Fruit fly (Drosophila melanogaster) whole organism, wandering third instar larva: ENCODE results near the gene CG31549.

Experiments
- Abd-B ChIP-seq: fragments of >200 bp; optimal IDR thresholded peaks from 2 replicates; lab custom pipeline; 2017; ENCODE audit warnings: missing biosample characterization, missing genetic modification characterization
- CG9705 ChIP-seq: fragments of 200-800 bp; sonication (Bioruptor generic); optimal IDR thresholded peaks from 2 replicates; lab custom pipeline; 2018; ENCODE audit warnings: missing biosample characterization, mild to moderate bottlenecking, missing genetic modification characterization
- CrebA ChIP-seq: fragments of 200-800 bp; sonication (Bioruptor generic); optimal IDR thresholded peaks from 2 replicates; lab custom pipeline; 2016; ENCODE audit warnings: missing biosample characterization, mild to moderate bottlenecking, missing genetic modification characterization, borderline replicate concordance
- Dfd ChIP-seq: fragments of >200 bp; optimal IDR thresholded peaks from 2 replicates; lab custom pipeline; 2017; ENCODE audit warnings: missing biosample characterization, missing genetic modification characterization
- Dif ChIP-seq: fragments of 200-275, 200-300 bp; sonication (Bioruptor generic); optimal IDR thresholded peaks from 2 replicates; lab custom pipeline; 2018; ENCODE audit warnings: missing biosample characterization, missing genetic modification characterization; ENCODE audit not compliant: partially characterized antibody
- GATAd ChIP-seq: sonication (Bioruptor generic); optimal IDR thresholded peaks from 2 replicates; lab custom pipeline; 2016; ENCODE audit warnings: missing biosample characterization, missing genetic modification characterization
- HLH106 ChIP-seq: fragments of 200-800 bp; optimal IDR thresholded peaks from 3 replicates; lab custom pipeline; 2019; ENCODE audit warnings: missing biosample characterization, mild to moderate bottlenecking, missing genetic modification characterization, moderate library complexity
- Hnf4 ChIP-seq: fragments of 200-800 bp; sonication (Bioruptor generic); optimal IDR thresholded peaks from 2 replicates; lab custom pipeline; 2016; ENCODE audit warnings: missing biosample characterization, mild to moderate bottlenecking, missing genetic modification characterization
- Hr78 ChIP-seq: fragments of >200 bp; optimal IDR thresholded peaks from 2 replicates; lab custom pipeline; 2017; ENCODE audit warnings: missing biosample characterization, missing genetic modification characterization
- Hr83 ChIP-seq: fragments of 200-300 bp; sonication (Bioruptor generic); optimal IDR thresholded peaks from 2 replicates; lab custom pipeline; 2016; ENCODE audit warnings: missing biosample characterization, mild to moderate bottlenecking, missing genetic modification characterization, moderate library complexity; ENCODE audit not compliant: poor library complexity, severe bottlenecking
- Jra ChIP-seq: sonication (Bioruptor generic); optimal IDR thresholded peaks from 2 replicates; lab custom pipeline; 2016; ENCODE audit warnings: missing biosample characterization, missing genetic modification characterization
- Mio ChIP-seq: sonication (Bioruptor generic); optimal IDR thresholded peaks from 2 replicates; lab custom pipeline; 2016; ENCODE audit warnings: missing biosample characterization, missing genetic modification characterization
- Myc ChIP-seq: fragments of >200 bp; optimal IDR thresholded peaks from 2 replicates; lab custom pipeline; 2017
- OdsH ChIP-seq: fragments of 200-800 bp; sonication (Bioruptor generic); optimal IDR thresholded peaks from 2 replicates; lab custom pipeline; 2016; ENCODE audit warnings: missing biosample characterization, mild to moderate bottlenecking, missing genetic modification characterization
- Rel ChIP-seq, 2 experiments: fragments of 200-800 bp; sonication (Bioruptor generic) in 1 of 2; optimal IDR thresholded peaks; 2 replicates in 1 of 2; 3 replicates in 1 of 2; lab custom pipeline; 2016 to 2019; ENCODE audit warnings: mild to moderate bottlenecking in 2 of 2, missing biosample characterization in 2 of 2, missing genetic modification characterization in 2 of 2, moderate library complexity in 1 of 2
- Sp1 ChIP-seq: fragments of 200-800 bp; sonication (Bioruptor generic); optimal IDR thresholded peaks from 3 replicates; lab custom pipeline; 2019; ENCODE audit warnings: missing biosample characterization, mild to moderate bottlenecking, missing genetic modification characterization, moderate library complexity
- Vsx2 ChIP-seq: fragments of 200-300, 225-300 bp; sonication (Bioruptor generic); optimal IDR thresholded peaks from 2 replicates; lab custom pipeline; 2018; ENCODE audit warnings: missing biosample characterization, missing genetic modification characterization; ENCODE audit not compliant: partially characterized antibody
- br ChIP-seq: fragments of 200-800 bp; sonication (Bioruptor generic); optimal IDR thresholded peaks from 2 replicates; lab custom pipeline; 2016; ENCODE audit warnings: missing biosample characterization, missing genetic modification characterization
- brk ChIP-seq: fragments of 200-800 bp; sonication (Bioruptor generic); optimal IDR thresholded peaks from 2 replicates; lab custom pipeline; 2016; ENCODE audit warnings: missing biosample characterization, mild to moderate bottlenecking, missing genetic modification characterization
- dl ChIP-seq, 2 experiments: fragments of 175-275, 200-275 bp in 1 of 2; fragments of 200-275 bp in 1 of 2; sonication (Bioruptor generic); optimal IDR thresholded peaks; lab custom pipeline; 2018; ENCODE audit warnings: mild to moderate bottlenecking in 2 of 2, missing biosample characterization in 2 of 2, missing genetic modification characterization in 2 of 2, moderate library complexity in 2 of 2; ENCODE audit not compliant: partially characterized antibody in 2 of 2, insufficient read depth in 1 of 2
- dmrt93B ChIP-seq: fragments of 200-800 bp; sonication (Bioruptor generic); optimal IDR thresholded peaks from 2 replicates; lab custom pipeline; 2018; ENCODE audit warnings: missing biosample characterization, mild to moderate bottlenecking, missing genetic modification characterization
- dsf ChIP-seq: sonication (Bioruptor generic); optimal IDR thresholded peaks from 2 replicates; lab custom pipeline; 2016; ENCODE audit warnings: missing biosample characterization, missing genetic modification characterization, borderline replicate concordance
- ey ChIP-seq: fragments of 200-800 bp; sonication (Bioruptor generic); optimal IDR thresholded peaks from 2 replicates; lab custom pipeline; 2016; ENCODE audit warnings: missing biosample characterization, missing genetic modification characterization
- foxo ChIP-seq, 2 experiments: fragments of 200-800 bp; sonication (Bioruptor generic); optimal IDR thresholded peaks; 2 replicates in 1 of 2; 3 replicates in 1 of 2; lab custom pipeline; 2016 to 2017; ENCODE audit warnings: missing biosample characterization in 2 of 2, missing genetic modification characterization in 2 of 2
- fru ChIP-seq: fragments of 200-800 bp; sonication (Bioruptor generic); optimal IDR thresholded peaks from 3 replicates; lab custom pipeline; 2016; ENCODE audit warnings: missing biosample characterization, mild to moderate bottlenecking, missing genetic modification characterization
- h ChIP-seq: fragments of 200-800 bp; sonication (Bioruptor generic); optimal IDR thresholded peaks from 3 replicates; lab custom pipeline; 2016; ENCODE audit warnings: missing biosample characterization, mild to moderate bottlenecking, missing genetic modification characterization
- jim ChIP-seq: fragments of 175-275, 200-325 bp; sonication (Bioruptor generic); optimal IDR thresholded peaks from 2 replicates; lab custom pipeline; 2016; ENCODE audit warnings: missing biosample characterization, mild to moderate bottlenecking, missing genetic modification characterization
- lola ChIP-seq: fragments of >200 bp; optimal IDR thresholded peaks from 2 replicates; lab custom pipeline; 2017; ENCODE audit warnings: missing biosample characterization, missing genetic modification characterization
- pan ChIP-seq: fragments of >200 bp; optimal IDR thresholded peaks from 2 replicates; lab custom pipeline; 2017
- psq ChIP-seq: fragments of 200-800 bp; sonication (Bioruptor generic); optimal IDR thresholded peaks from 3 replicates; lab custom pipeline; 2017; ENCODE audit warnings: missing biosample characterization, mild to moderate bottlenecking, missing genetic modification characterization, moderate library complexity
- rgr ChIP-seq: fragments of 200-800 bp; sonication (Bioruptor generic); optimal IDR thresholded peaks from 3 replicates; lab custom pipeline; 2016; ENCODE audit warnings: missing biosample characterization, mild to moderate bottlenecking, missing genetic modification characterization
- sage ChIP-seq: fragments of 200-800 bp; sonication (Bioruptor generic); optimal IDR thresholded peaks from 2 replicates; lab custom pipeline; 2016; ENCODE audit warnings: missing biosample characterization, mild to moderate bottlenecking, missing genetic modification characterization
- sv ChIP-seq: fragments of 200-800 bp; sonication (Bioruptor generic); optimal IDR thresholded peaks from 3 replicates; lab custom pipeline; 2016; ENCODE audit warnings: missing biosample characterization, missing genetic modification characterization
- tai ChIP-seq: sonication (Bioruptor generic); optimal IDR thresholded peaks from 2 replicates; lab custom pipeline; 2016; ENCODE audit warnings: missing biosample characterization, missing genetic modification characterization
- usp ChIP-seq: fragments of >200 bp; optimal IDR thresholded peaks from 2 replicates; lab custom pipeline; 2017; ENCODE audit warnings: missing biosample characterization, missing genetic modification characterization
- woc ChIP-seq: sonication (Bioruptor generic); optimal IDR thresholded peaks from 2 replicates; lab custom pipeline; 2016; ENCODE audit warnings: missing biosample characterization, mild to moderate bottlenecking, missing genetic modification characterization

CG31549 gene

DNA sequence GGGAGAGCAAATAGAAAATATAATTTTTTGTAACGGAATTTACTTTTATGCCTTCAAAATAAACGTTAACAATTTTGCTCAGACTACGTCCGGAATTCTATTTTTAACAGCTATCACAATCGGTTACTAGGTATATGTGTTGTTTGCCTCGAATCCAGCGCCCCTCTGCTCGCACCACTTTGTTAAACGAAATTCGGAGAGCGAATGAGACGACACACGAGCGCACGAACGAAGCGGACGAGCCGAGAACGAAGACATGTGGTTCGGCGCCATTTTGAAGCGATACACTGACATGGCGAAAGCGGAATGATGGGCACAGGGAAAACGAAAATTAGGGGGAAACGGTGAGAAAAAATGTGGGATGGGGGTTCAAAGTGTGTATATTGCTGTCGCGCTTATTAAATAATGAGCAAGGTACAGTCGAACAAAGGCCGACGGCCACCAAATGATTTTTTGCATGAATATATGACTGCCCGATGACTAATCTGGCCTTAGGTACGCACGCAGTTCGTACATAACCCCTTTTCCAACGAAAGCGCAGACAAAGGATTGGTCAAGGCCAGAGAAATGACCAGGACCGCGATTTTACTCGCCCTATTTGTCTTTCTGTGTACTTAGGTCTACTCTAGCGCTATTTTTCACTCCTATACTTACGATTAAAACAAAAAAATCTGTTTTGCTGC is 31.5 kb upstream of the CG31549 start (continued):
- TF ChIP-seq sage (GFP tag; lab: Kevin White, UChicago) (no peak), foxo (GFP tag; optimal IDR thresholded peaks at IDR 0.05; lab: Kevin White, UChicago) (peak; percentile 10 to 71), Mio (GFP tag; lab: Kevin White, UChicago) (no peak), tai (no peak), pan (lab: Kevin White, UChicago) (no peak), h (peak; percentile 65), dl (GFP tag; optimal IDR thresholded peaks at IDR 0.05; lab: Kevin White, UChicago; ENCODE audit: insufficient read depth in 1 of 2, partially characterized antibody in 2 of 2) (peak; percentile 8 to 39), Hnf4 (peak; percentile 76), woc (GFP tag; lab: Kevin White, UChicago) (no peak), OdsH (GFP tag; lab: Kevin White, UChicago) (no peak)
- TF ChIP-seq, all 38 proteins: peak for 15

DNA sequence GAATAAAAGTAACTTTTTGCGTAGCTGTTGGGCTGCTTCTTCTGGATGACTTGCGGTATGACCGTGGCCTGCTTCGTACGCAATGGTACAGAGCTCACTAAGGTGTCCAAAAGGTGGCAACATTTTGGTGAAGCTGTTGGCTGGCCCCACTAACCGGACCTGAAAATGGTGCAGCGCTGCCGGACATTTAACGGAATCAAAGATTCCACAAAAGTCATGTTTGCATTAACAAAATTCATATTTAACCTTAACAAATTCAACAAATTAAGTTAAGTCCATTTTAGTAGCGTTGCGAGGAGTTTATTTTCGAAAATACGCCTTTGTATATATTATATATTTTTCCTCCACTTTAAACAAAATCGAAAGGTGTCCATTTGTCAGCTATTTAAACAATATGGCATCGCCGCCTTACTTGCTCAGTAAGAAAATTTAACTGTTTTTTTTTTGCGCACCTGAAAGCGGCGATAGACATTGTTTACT is 30.9 kb upstream of the CG31549 start, which contains the start of the genes kra and SecS:
TSS of gene kra (minus strand) at position 93 of the 480 bp plus-strand sequence.
TSS of gene SecS (plus strand) at position 390 of the 480 bp plus-strand sequence.
- TF ChIP-seq HLH106 (tag; lab: Kevin White, UChicago) (peak; percentile 64), Dfd (GFP tag; lab: Kevin White, UChicago) (no peak), foxo (GFP tag; optimal IDR thresholded peaks at IDR 0.05; lab: Kevin White, UChicago) (peak in 1 of 2 experiments; percentile 77), usp (GFP tag; lab: Kevin White, UChicago) (no peak), dmrt93B (no peak), h (peak; percentile 60), sv (GFP tag; lab: Kevin White, UChicago) (peak; percentile 50), woc (GFP tag; lab: Kevin White, UChicago) (peak; percentile 46), Abd-B (GFP tag; lab: Kevin White, UChicago) (no peak), Dif (peak; percentile 33), Sp1 (GFP tag; lab: Kevin White, UChicago) (peak; percentile 64), br (peak; percentile 72), brk (GFP tag; lab: Kevin White, UChicago) (no peak), rgr (GFP tag; lab: Kevin White, UChicago) (peak; percentile 69), jim (GFP tag; lab: Kevin White, UChicago) (no peak), dsf (peak; percentile 58), Hnf4 (peak; percentile 71), pan (lab: Kevin White, UChicago) (no peak), Rel (GFP tag; optimal IDR thresholded peaks at IDR 0.05; lab: Kevin White, UChicago) (peak; percentile 42), Rel (tag; optimal IDR thresholded peaks at IDR 0.05; lab: Kevin White, UChicago) (peak; percentile 17), fru (GFP tag; lab: Kevin White, UChicago) (peak; percentile 69), ey (GFP tag; lab: Kevin White, UChicago) (peak; percentile 63), Myc (no peak), Hr83 (GFP tag; lab: Kevin White, UChicago) (peak; percentile 68), OdsH (GFP tag; lab: Kevin White, UChicago) (peak; percentile 56), CG9705 (GFP tag; lab: Kevin White, UChicago) (peak; percentile 40), lola (GFP tag; lab: Kevin White, UChicago) (no peak), CrebA (GFP tag; lab: Kevin White, UChicago) (no peak), Jra (GFP tag; lab: Kevin White, UChicago) (no peak), Hr78 (GFP tag; lab: Kevin White, UChicago) (no peak)

DNA sequence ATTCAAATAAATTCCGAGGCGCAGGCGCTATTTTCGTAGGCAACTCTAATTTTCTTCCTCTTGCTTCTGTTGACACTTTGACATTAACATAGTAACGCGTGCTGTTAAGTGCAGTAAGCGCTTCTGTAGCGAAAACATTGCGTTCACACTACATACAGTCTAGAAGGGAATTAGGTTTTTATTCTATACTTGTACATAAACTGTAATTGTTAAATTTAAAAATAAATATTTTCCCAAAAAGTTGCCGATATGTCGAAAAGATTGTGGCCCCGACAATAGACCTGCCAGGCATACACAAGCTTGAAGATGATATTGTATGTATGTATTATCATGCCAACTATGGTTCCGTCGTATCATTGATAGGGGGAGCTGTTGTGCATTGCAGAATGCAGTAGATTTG is 25.5 kb upstream of the CG31549 start, which contains the start of gene asl:
TSS of gene asl (minus strand) at position 67 of the 400 bp plus-strand sequence.
- TF ChIP-seq Myc (no peak), Abd-B (GFP tag; lab: Kevin White, UChicago) (no peak), foxo (GFP tag; optimal IDR thresholded peaks at IDR 0.05; lab: Kevin White, UChicago) (peak in 1 of 2 experiments; percentile 62), rgr (GFP tag; lab: Kevin White, UChicago) (no peak), dmrt93B (no peak), h (peak; percentile 56), Sp1 (GFP tag; lab: Kevin White, UChicago) (peak; percentile 54), br (no peak), Hr83 (GFP tag; lab: Kevin White, UChicago) (no peak), lola (GFP tag; lab: Kevin White, UChicago) (no peak), CrebA (GFP tag; lab: Kevin White, UChicago) (no peak), ey (GFP tag; lab: Kevin White, UChicago) (peak; percentile 33), jim (GFP tag; lab: Kevin White, UChicago) (no peak), usp (GFP tag; lab: Kevin White, UChicago) (no peak), Hr78 (GFP tag; lab: Kevin White, UChicago) (peak; percentile 55), sage (GFP tag; lab: Kevin White, UChicago) (no peak), sv (GFP tag; lab: Kevin White, UChicago) (peak; percentile 29), brk (GFP tag; lab: Kevin White, UChicago) (no peak), OdsH (GFP tag; lab: Kevin White, UChicago) (peak; percentile 23), fru (GFP tag; lab: Kevin White, UChicago) (peak; percentile 100), CG9705 (GFP tag; lab: Kevin White, UChicago) (peak; percentile 53), dl (GFP tag; optimal IDR thresholded peaks at IDR 0.05; lab: Kevin White, UChicago; ENCODE audit: insufficient read depth in 1 of 2, partially characterized antibody in 2 of 2) (no peak), pan (lab: Kevin White, UChicago) (no peak), Hnf4 (no peak), dsf (no peak), Vsx2 (GFP tag; lab: Kevin White, UChicago) (no peak), Dif (no peak), Mio (GFP tag; lab: Kevin White, UChicago) (no peak), Rel (GFP tag; optimal IDR thresholded peaks at IDR 0.05; lab: Kevin White, UChicago) (no peak), Rel (tag; optimal IDR thresholded peaks at IDR 0.05; lab: Kevin White, UChicago) (peak; percentile 45), Dfd (GFP tag; lab: Kevin White, UChicago) (no peak), HLH106 (tag; lab: Kevin White, UChicago) (peak; percentile 64), GATAd (GFP tag; lab: Kevin White, UChicago) (no peak), Jra (GFP tag; lab: Kevin White, UChicago) (no peak), psq (GFP tag; lab: Kevin White, UChicago) (peak; percentile 48), woc (GFP tag; lab: Kevin White, UChicago) (peak; percentile 42), tai (no peak)
